Fruit fly (Drosophila melanogaster) whole organism, wandering third instar larva: ENCODE data around the gene Eip74EF.

Experiments
- Hr83 ChIP-seq: fragments of 200-300 bp; sonication (Bioruptor generic); optimal IDR thresholded peaks from 2 replicates; lab custom pipeline; 2016; ENCODE audit warnings: missing biosample characterization, mild to moderate bottlenecking, missing genetic modification characterization, moderate library complexity; ENCODE audit not compliant: poor library complexity, severe bottlenecking
- dl ChIP-seq, 2 experiments: fragments of 175-275, 200-275 bp in 1 of 2; fragments of 200-275 bp in 1 of 2; sonication (Bioruptor generic); optimal IDR thresholded peaks; lab custom pipeline; 2018; ENCODE audit warnings: mild to moderate bottlenecking in 2 of 2, missing biosample characterization in 2 of 2, missing genetic modification characterization in 2 of 2, moderate library complexity in 2 of 2; ENCODE audit not compliant: partially characterized antibody in 2 of 2, insufficient read depth in 1 of 2
- fru ChIP-seq: fragments of 200-800 bp; sonication (Bioruptor generic); optimal IDR thresholded peaks from 3 replicates; lab custom pipeline; 2016; ENCODE audit warnings: missing biosample characterization, mild to moderate bottlenecking, missing genetic modification characterization
- pan ChIP-seq: fragments of >200 bp; optimal IDR thresholded peaks from 2 replicates; lab custom pipeline; 2017
- psq ChIP-seq: fragments of 200-800 bp; sonication (Bioruptor generic); optimal IDR thresholded peaks from 3 replicates; lab custom pipeline; 2017; ENCODE audit warnings: missing biosample characterization, mild to moderate bottlenecking, missing genetic modification characterization, moderate library complexity
- sv ChIP-seq: fragments of 200-800 bp; sonication (Bioruptor generic); optimal IDR thresholded peaks from 3 replicates; lab custom pipeline; 2016; ENCODE audit warnings: missing biosample characterization, missing genetic modification characterization
- usp ChIP-seq: fragments of >200 bp; optimal IDR thresholded peaks from 2 replicates; lab custom pipeline; 2017; ENCODE audit warnings: missing biosample characterization, missing genetic modification characterization

- TF ChIP-seq pan (no peak), Hr83 (no peak), psq (GFP tag; lab: Kevin White, UChicago) (no peak), fru (no peak), dl (GFP tag; optimal IDR thresholded peaks at IDR 0.05; lab: Kevin White, UChicago; ENCODE audit: insufficient read depth in 1 of 2, partially characterized antibody in 2 of 2) (no peak), sv (GFP tag; lab: Kevin White, UChicago) (no peak), usp (GFP tag; lab: Kevin White, UChicago) (no peak)
These were observed 3.1 kb upstream of the Eip74EF start for dm6 chr3L:17622081-17622850.
